Worm (Caenorhabditis elegans): ENCODE results near the gene Y25C1A.7.
A peak's percentile ranks its signal among the peaks of the same experiment; 100 is the strongest.

Y25C1A.7 gene

ce11 chrII:3045422-3045821 lies 25.4 kb downstream of the Y25C1A.7 start:
- no peak for TF ChIP-seq dpl-1 (GFP tag; optimal IDR thresholded peaks at IDR 0.05)
- no peak for TF ChIP-seq lin-29 (GFP tag; IDR thresholded peaks at IDR 0.05)
- no peak for TF ChIP-seq zfp-2 (tag; optimal IDR thresholded peaks at IDR 0.05)
- TF ChIP-seq ceh-20 (GFP tag; IDR thresholded peaks at IDR 0.05) = no peak
- TF ChIP-seq dmd-6 (GFP tag; IDR thresholded peaks at IDR 0.05) = no peak
- TF ChIP-seq spr-1 (tag; optimal IDR thresholded peaks at IDR 0.05) = no peak
- peak; percentile 25; the same call in 1 of the 2 replicates for TF ChIP-seq egl-43 (GFP tag; IDR thresholded peaks at IDR 0.05)
- TF ChIP-seq set-16 (GFP tag; IDR thresholded peaks at IDR 0.05) = peak; percentile 84
- TF ChIP-seq nhr-48 (tag; optimal IDR thresholded peaks at IDR 0.05) = no peak
- TF ChIP-seq saeg-2 (GFP tag; IDR thresholded peaks at IDR 0.05) = no peak
- TF ChIP-seq Y48G9A.11 (GFP tag; IDR thresholded peaks at IDR 0.05) = no peak

ce11 chrII:3044023-3044422 lies 26.8 kb downstream of the Y25C1A.7 start, which contains the start of gene sri-29:
TSS of gene sri-29 (plus strand) at chrII:3044323.
- TF ChIP-seq dpl-1 (GFP tag; optimal IDR thresholded peaks at IDR 0.05) = no peak
- peak in 1 of 2 experiments; percentile 13 for TF ChIP-seq unc-62 (GFP tag; optimal IDR thresholded peaks at IDR 0.05 in 1 of 2)
- no peak for TF ChIP-seq unc-62 (tag; optimal IDR thresholded peaks at IDR 0.05)
- no peak for TF ChIP-seq mxl-2 (GFP tag; conservative IDR thresholded peaks at IDR 0.05)

- TF ChIP-seq unc-62 (GFP tag; optimal IDR thresholded peaks at IDR 0.05 in 1 of 2) = no peak
- no peak for TF ChIP-seq unc-62 (tag; optimal IDR thresholded peaks at IDR 0.05)
- no peak for TF ChIP-seq ceh-62 (tag; optimal IDR thresholded peaks at IDR 0.05)
- TF ChIP-seq daf-16 (GFP tag; optimal IDR thresholded peaks at IDR 0.05) = no peak
- TF ChIP-seq daf-16 (tag; optimal IDR thresholded peaks at IDR 0.05) = no peak
- TF ChIP-seq cey-2 (tag; optimal IDR thresholded peaks at IDR 0.05; ENCODE audit: borderline replicate concordance, insufficient read depth) = no peak
- no peak for TF ChIP-seq sdz-12 (GFP tag; optimal IDR thresholded peaks at IDR 0.05)
- TF ChIP-seq nhr-42 (GFP tag; IDR thresholded peaks at IDR 0.05) = no peak
- TF ChIP-seq pha-4 (GFP tag; IDR thresholded peaks at IDR 0.05) = no peak
- TF ChIP-seq pha-4 (tag; optimal IDR thresholded peaks at IDR 0.05) = no peak
- TF ChIP-seq lir-3 (tag; optimal IDR thresholded peaks at IDR 0.05) = no peak
- no peak for TF ChIP-seq lin-13 (GFP tag; optimal IDR thresholded peaks at IDR 0.05)
- no peak for TF ChIP-seq hlh-30 (tag; optimal IDR thresholded peaks at IDR 0.05; ENCODE audit: insufficient read depth)
- TF ChIP-seq ZK337.2 (GFP tag; IDR thresholded peaks at IDR 0.05) = no peak
- TF ChIP-seq tag-97 (GFP tag; IDR thresholded peaks at IDR 0.05) = no peak
- TF ChIP-seq mdt-29 (GFP tag; IDR thresholded peaks at IDR 0.05) = no peak
- no peak for TF ChIP-seq F10B5.3 (tag; optimal IDR thresholded peaks at IDR 0.05)
- no peak for TF ChIP-seq zfp-3 (GFP tag; conservative IDR thresholded peaks at IDR 0.05)
- no peak for TF ChIP-seq saeg-2 (GFP tag; IDR thresholded peaks at IDR 0.05)
- TF ChIP-seq aly-2 (tag; optimal IDR thresholded peaks at IDR 0.05) = no peak
- TF ChIP-seq egl-43 (GFP tag; IDR thresholded peaks at IDR 0.05) = no peak
- no peak for TF ChIP-seq spr-1 (tag; optimal IDR thresholded peaks at IDR 0.05)
- no peak for TF ChIP-seq lin-39 (tag; optimal IDR thresholded peaks at IDR 0.05)
Observed at ce11 chrII:3043358-3043757, 27.5 kb downstream of the Y25C1A.7 start, which contains the start of gene B0454.8. TSS of gene B0454.8 (minus strand) at chrII:3043458.

ce11 chrII:3038453-3038909 lies 32.4 kb downstream of the Y25C1A.7 start, which contains the start of the genes B0454.26 and B0454.5:
TSS of gene B0454.26 (minus strand) at chrII:3038553.
TSS of gene B0454.5 (plus strand) at chrII:3038859.
- TF ChIP-seq dpl-1 (GFP tag; optimal IDR thresholded peaks at IDR 0.05) (no peak), rbr-2 (tag; optimal IDR thresholded peaks at IDR 0.05) (no peak), egl-27 (tag; optimal IDR thresholded peaks at IDR 0.05) (no peak), nhr-111 (GFP tag; optimal IDR thresholded peaks at IDR 0.05) (no peak), fos-1 (tag; optimal IDR thresholded peaks at IDR 0.05) (no peak)
